Fruit fly (Drosophila melanogaster) Kc167 (cell line): ENCODE results near the gene AGO2.

Experiments
- Myc ChIP-seq: fragments of >200 bp; optimal IDR thresholded peaks from 2 replicates; lab custom pipeline; 2017; ENCODE audit warnings: missing external identifiers
- Sin3A ChIP-seq: fragments of >200 bp; optimal IDR thresholded peaks from 2 replicates; lab custom pipeline; 2018; ENCODE audit warnings: missing external identifiers
- h ChIP-seq: fragments of >200 bp; optimal IDR thresholded peaks from 3 replicates; lab custom pipeline; 2018; ENCODE audit warnings: missing external identifiers
- insv ChIP-seq: fragments of >200 bp; optimal IDR thresholded peaks from 3 replicates; lab custom pipeline; 2018; ENCODE audit warnings: missing external identifiers
- psq ChIP-seq: fragments of >200 bp; optimal IDR thresholded peaks from 2 replicates; lab custom pipeline; 2017; ENCODE audit warnings: missing external identifiers
- ttk ChIP-seq: sonication (Bioruptor generic); optimal IDR thresholded peaks from 2 replicates; lab custom pipeline; 2017; ENCODE audit warnings: missing external identifiers

Gene AGO2

dm6 chr3L:15589746-15590145 lies 35.8 kb downstream of the AGO2 start:
- no peak for TF ChIP-seq Sin3A (lab: Kevin White, UChicago)
- no peak for TF ChIP-seq psq (lab: Kevin White, UChicago)
- no peak for TF ChIP-seq Myc
- TF ChIP-seq insv (lab: Kevin White, UChicago): no peak
- no peak for TF ChIP-seq h
- TF ChIP-seq ttk: no peak

- TF ChIP-seq ttk (no peak), insv (lab: Kevin White, UChicago) (no peak)
Measured at dm6 chr3L:15590803-15591597, 37.1 kb downstream of the AGO2 start.

- no peak for TF ChIP-seq Sin3A (lab: Kevin White, UChicago)
- TF ChIP-seq h: no peak
Measured at dm6 chr3L:15592536-15593260, 38.8 kb downstream of the AGO2 start.

- no peak for TF ChIP-seq insv (lab: Kevin White, UChicago)
Measured at dm6 chr3L:15593399-15593798, 39.5 kb downstream of the AGO2 start.

- TF ChIP-seq Myc: no peak
- TF ChIP-seq ttk: no peak
- no peak for TF ChIP-seq psq (lab: Kevin White, UChicago)
- no peak for TF ChIP-seq h
- TF ChIP-seq Sin3A (lab: Kevin White, UChicago): no peak
- no peak for TF ChIP-seq insv (lab: Kevin White, UChicago)
Measured at dm6 chr3L:15594093-15594653, 40.3 kb downstream of the AGO2 start.

dm6 chr3L:15595175-15595724 lies 41.3 kb downstream of the AGO2 start:
- no peak for TF ChIP-seq h
- no peak for TF ChIP-seq Sin3A (lab: Kevin White, UChicago)
- TF ChIP-seq insv (lab: Kevin White, UChicago): no peak
- TF ChIP-seq Myc: no peak
- no peak for TF ChIP-seq ttk
- no peak for TF ChIP-seq psq (lab: Kevin White, UChicago)

- TF ChIP-seq h (no peak), insv (lab: Kevin White, UChicago) (no peak), psq (lab: Kevin White, UChicago) (no peak), Sin3A (lab: Kevin White, UChicago) (no peak), Myc (no peak), ttk (no peak)
Measured at dm6 chr3L:15595980-15596379, 42.1 kb downstream of the AGO2 start.

- no peak for TF ChIP-seq Myc
- no peak for TF ChIP-seq psq (lab: Kevin White, UChicago)
- TF ChIP-seq Sin3A (lab: Kevin White, UChicago): no peak
- TF ChIP-seq insv (lab: Kevin White, UChicago): no peak
- TF ChIP-seq ttk: no peak
- no peak for TF ChIP-seq h
Measured at dm6 chr3L:15597037-15597785, 43.3 kb downstream of the AGO2 start.

dm6 chr3L:15597945-15598344 lies 44.0 kb downstream of the AGO2 start:
- TF ChIP-seq insv (lab: Kevin White, UChicago) (no peak), Myc (no peak), h (no peak), psq (lab: Kevin White, UChicago) (no peak), Sin3A (lab: Kevin White, UChicago) (no peak), ttk (no peak)

- TF ChIP-seq ttk (no peak), insv (lab: Kevin White, UChicago) (no peak), h (no peak), Sin3A (lab: Kevin White, UChicago) (no peak), Myc (no peak), psq (lab: Kevin White, UChicago) (no peak)
Measured at dm6 chr3L:15599190-15599589, 45.3 kb downstream of the AGO2 start.

- TF ChIP-seq h: no peak
- no peak for TF ChIP-seq insv (lab: Kevin White, UChicago)
- TF ChIP-seq Myc: no peak
- no peak for TF ChIP-seq ttk
- no peak for TF ChIP-seq psq (lab: Kevin White, UChicago)
- TF ChIP-seq Sin3A (lab: Kevin White, UChicago): no peak
Measured at dm6 chr3L:15600051-15600450, 46.1 kb downstream of the AGO2 start.

- no peak for TF ChIP-seq Sin3A (lab: Kevin White, UChicago)
- no peak for TF ChIP-seq Myc
- no peak for TF ChIP-seq psq (lab: Kevin White, UChicago)
- TF ChIP-seq h: no peak
Measured at dm6 chr3L:15604979-15605378, 51.1 kb downstream of the AGO2 start.
